Worm (Caenorhabditis elegans) whole organism, L2 larva: ENCODE results near the gene D2024.4.

Experiments
- C34F6.9 ChIP-seq: fragments of 150-350 bp; optimal IDR thresholded peaks from 2 replicates; lab custom pipeline; 2014; ENCODE audit warnings: missing biosample characterization, missing genetic modification characterization
- F13H6.1 ChIP-seq: sonication (generic microtip); optimal IDR thresholded peaks from 2 replicates; lab custom pipeline; 2016; ENCODE audit warnings: missing genetic modification characterization, missing compliant biosample characterization
- R02D3.7 ChIP-seq: fragments of 150-350 bp; optimal IDR thresholded peaks from 2 replicates; lab custom pipeline; 2014; ENCODE audit warnings: missing biosample characterization, missing genetic modification characterization
- Y55F3AM.14 ChIP-seq: fragments of 200-800 bp; sonication (Bioruptor generic); optimal IDR thresholded peaks from 2 replicates; lab custom pipeline; 2018; ENCODE audit warnings: mild to moderate bottlenecking, missing genetic modification characterization, missing compliant biosample characterization
- ZK546.5 ChIP-seq: sonication (generic microtip); optimal IDR thresholded peaks from 2 replicates; lab custom pipeline; 2017; ENCODE audit warnings: missing biosample characterization, missing genetic modification characterization
- ama-1 ChIP-seq: fragments of 150-350 bp; optimal IDR thresholded peaks from 2 replicates; lab custom pipeline; 2018; ENCODE audit warnings: inconsistent platforms
- ceh-82 ChIP-seq: fragments of 150-350 bp; optimal IDR thresholded peaks from 2 replicates; lab custom pipeline; 2014; ENCODE audit warnings: missing biosample characterization, missing genetic modification characterization
- dmd-4 ChIP-seq: sonication (generic microtip); optimal IDR thresholded peaks from 2 replicates; lab custom pipeline; 2017; ENCODE audit warnings: missing biosample characterization, missing genetic modification characterization
- egl-27 ChIP-seq: sonication (generic microtip); optimal IDR thresholded peaks from 3 replicates; lab custom pipeline; 2017; ENCODE audit warnings: missing biosample characterization, missing genetic modification reagents, missing genetic modification characterization
- elt-1 ChIP-seq: fragments of 150-350 bp; optimal IDR thresholded peaks from 2 replicates; lab custom pipeline; 2014; ENCODE audit warnings: missing biosample characterization, missing genetic modification characterization
- fos-1 ChIP-seq: fragments of 150-350 bp; optimal IDR thresholded peaks from 2 replicates; lab custom pipeline; 2014; ENCODE audit warnings: missing biosample characterization, missing genetic modification characterization
- lin-11 ChIP-seq: fragments of 150-350 bp; sonication (generic microtip); optimal IDR thresholded peaks from 2 replicates; lab custom pipeline; 2014; ENCODE audit warnings: missing biosample characterization, missing genetic modification characterization, inconsistent platforms, mixed read lengths
- lin-39 ChIP-seq: fragments of 150-350 bp; optimal IDR thresholded peaks from 2 replicates; lab custom pipeline; 2014; ENCODE audit warnings: missing biosample characterization, missing genetic modification reagents, missing genetic modification characterization
- lsy-2 ChIP-seq, 2 experiments: fragments of 150-350 bp in 1 of 2; sonication (generic microtip) in 1 of 2; optimal IDR thresholded peaks; 2 replicates each; lab custom pipeline; 2014 to 2017; ENCODE audit warnings: missing biosample characterization in 2 of 2, missing genetic modification characterization in 2 of 2
- mab-5 ChIP-seq: fragments of 150-350 bp; optimal IDR thresholded peaks from 2 replicates; lab custom pipeline; 2014; ENCODE audit warnings: missing biosample characterization, missing genetic modification characterization
- mbf-1 ChIP-seq: sonication (generic microtip); optimal IDR thresholded peaks from 2 replicates; lab custom pipeline; 2017; ENCODE audit warnings: missing biosample characterization, missing genetic modification characterization
- nhr-10 ChIP-seq: sonication (generic microtip); optimal IDR thresholded peaks from 2 replicates; lab custom pipeline; 2017; ENCODE audit warnings: missing biosample characterization, missing genetic modification characterization
- nhr-11 ChIP-seq: fragments of 150-350 bp; optimal IDR thresholded peaks from 2 replicates; lab custom pipeline; 2014; ENCODE audit warnings: missing biosample characterization, missing genetic modification characterization
- nhr-129 ChIP-seq: fragments of 150-350 bp; optimal IDR thresholded peaks from 2 replicates; lab custom pipeline; 2014; ENCODE audit warnings: missing biosample characterization, missing genetic modification characterization
- nhr-23 ChIP-seq: fragments of 150-350 bp; optimal IDR thresholded peaks from 2 replicates; lab custom pipeline; 2014; ENCODE audit warnings: missing biosample characterization, missing genetic modification reagents, missing genetic modification characterization
- nhr-237 ChIP-seq: fragments of 150-350 bp; optimal IDR thresholded peaks from 2 replicates; lab custom pipeline; 2014; ENCODE audit warnings: missing biosample characterization, missing genetic modification characterization
- nhr-25 ChIP-seq: fragments of 150-350 bp; sonication (generic microtip); optimal IDR thresholded peaks from 3 replicates; lab custom pipeline; 2014; ENCODE audit warnings: missing biosample characterization, missing genetic modification characterization
- nhr-6 ChIP-seq: fragments of 150-350 bp; optimal IDR thresholded peaks from 2 replicates; lab custom pipeline; 2014; ENCODE audit warnings: missing biosample characterization, missing genetic modification characterization
- nhr-77 ChIP-seq: fragments of 150-350 bp; optimal IDR thresholded peaks from 2 replicates; lab custom pipeline; 2014; ENCODE audit warnings: missing biosample characterization, missing genetic modification characterization
- peb-1 ChIP-seq: fragments of 150-350 bp; optimal IDR thresholded peaks from 2 replicates; lab custom pipeline; 2014; ENCODE audit warnings: missing biosample characterization, missing genetic modification characterization
- skn-1 ChIP-seq: sonication (generic microtip); optimal IDR thresholded peaks from 2 replicates; lab custom pipeline; 2017; ENCODE audit warnings: missing biosample characterization, missing genetic modification characterization
- sma-3 ChIP-seq: sonication (generic microtip); optimal IDR thresholded peaks from 2 replicates; lab custom pipeline; 2016; ENCODE audit warnings: missing genetic modification reagents, missing genetic modification characterization, missing compliant biosample characterization
- sma-9 ChIP-seq, 2 experiments: fragments of 150-350 bp in 1 of 2; sonication (generic microtip) in 1 of 2; optimal IDR thresholded peaks; 2 replicates each; lab custom pipeline; 2014 to 2016; ENCODE audit warnings: missing genetic modification characterization in 2 of 2, mild to moderate bottlenecking in 1 of 2, missing biosample characterization in 1 of 2, missing compliant biosample characterization in 1 of 2, missing genetic modification reagents in 1 of 2, moderate library complexity in 1 of 2
- snpc-4 ChIP-seq: fragments of 150-350 bp; optimal IDR thresholded peaks from 2 replicates; lab custom pipeline; 2014; ENCODE audit warnings: missing biosample characterization, missing genetic modification characterization
- unc-55 ChIP-seq: fragments of 150-350 bp; sonication (generic microtip); optimal IDR thresholded peaks from 3 replicates; lab custom pipeline; 2014; ENCODE audit warnings: missing biosample characterization, missing genetic modification reagents, missing genetic modification characterization
- ztf-1 ChIP-seq: fragments of 200-800 bp; sonication (Bioruptor generic); conservative IDR thresholded peaks from 2 replicates; pipeline ENCODE4 v1.3.6; 2022; ENCODE audit warnings: missing genetic modification characterization, missing compliant biosample characterization

D2024.4 gene

ce11 chrIV:7212769-7213168, 18.3 kb upstream of the D2024.4 start:
- TF ChIP-seq fos-1 (peak; percentile 44), ceh-82 (no peak), skn-1 (tag; lab: Kevin White, UChicago) (no peak)

ce11 chrIV:7216210-7216609, 14.8 kb upstream of the D2024.4 start:
- TF ChIP-seq nhr-6 (tag; lab: Kevin White, UChicago), result no peak

- TF ChIP-seq nhr-129 (tag; lab: Kevin White, UChicago), result no peak
- no peak for TF ChIP-seq peb-1
- TF ChIP-seq ceh-82, result no peak
- TF ChIP-seq mbf-1 (tag; lab: Kevin White, UChicago), result no peak
- no peak for TF ChIP-seq dmd-4
- TF ChIP-seq lin-39 (tag; lab: Kevin White, UChicago), result no peak
- no peak for TF ChIP-seq mab-5 (tag; lab: Kevin White, UChicago)
- no peak for TF ChIP-seq skn-1 (tag; lab: Kevin White, UChicago)
- no peak for TF ChIP-seq snpc-4
- TF ChIP-seq nhr-6 (tag; lab: Kevin White, UChicago), result no peak
- TF ChIP-seq nhr-23, result no peak
- TF ChIP-seq lin-11 (tag; lab: Kevin White, UChicago), result no peak
- TF ChIP-seq nhr-25, result no peak
- TF ChIP-seq Y55F3AM.14 (GFP tag; lab: Kevin White, UChicago), result no peak
- TF ChIP-seq lsy-2 (tag; optimal IDR thresholded peaks at IDR 0.05; lab: Kevin White, UChicago), result no peak
- no peak for TF ChIP-seq nhr-10
- no peak for TF ChIP-seq C34F6.9
Measured at ce11 chrIV:7219398-7220087, 11.5 kb upstream of the D2024.4 start, which contains the start of the genes glb-23 and R13A1.1. glb-23 (minus strand) TSS chrIV:7219498. R13A1.1 (plus strand) TSS chrIV:7220037.

- TF ChIP-seq unc-55 (GFP tag; lab: Kevin White, UChicago), result no peak
- TF ChIP-seq fos-1, result no peak
- TF ChIP-seq nhr-10, result no peak
- TF ChIP-seq nhr-237, result no peak
- TF ChIP-seq ztf-1 (GFP tag; lab: Robert Waterston, UW), result no peak
- no peak for TF ChIP-seq mab-5 (tag; lab: Kevin White, UChicago)
- TF ChIP-seq F13H6.1 (tag; lab: Kevin White, UChicago), result no peak
- TF ChIP-seq ZK546.5 (tag; lab: Kevin White, UChicago), result no peak
- TF ChIP-seq skn-1 (tag; lab: Kevin White, UChicago), result no peak
- no peak for TF ChIP-seq egl-27 (tag; lab: Kevin White, UChicago)
Measured at ce11 chrIV:7222088-7222487, 8.9 kb upstream of the D2024.4 start.

ce11 chrIV:7227072-7227471, 4.0 kb upstream of the D2024.4 start, which contains the start of gene R13A1.10:
R13A1.10 (minus strand) TSS chrIV:7227172.
- TF ChIP-seq nhr-23, result no peak
- TF ChIP-seq ama-1 (lab: Kevin White, UChicago), result no peak
- TF ChIP-seq nhr-77 (tag; lab: Kevin White, UChicago), result no peak

ce11 chrIV:7228208-7228607, 2.8 kb upstream of the D2024.4 start, which contains the start of gene D2024.5:
D2024.5 (minus strand) TSS chrIV:7228308.
- no peak for TF ChIP-seq nhr-6 (tag; lab: Kevin White, UChicago)
- no peak for TF ChIP-seq F13H6.1 (tag; lab: Kevin White, UChicago)
- no peak for TF ChIP-seq nhr-77 (tag; lab: Kevin White, UChicago)
- TF ChIP-seq lin-11 (tag; lab: Kevin White, UChicago), result no peak
- no peak for TF ChIP-seq nhr-129 (tag; lab: Kevin White, UChicago)
- no peak for TF ChIP-seq nhr-25
- no peak for TF ChIP-seq elt-1
- TF ChIP-seq Y55F3AM.14 (GFP tag; lab: Kevin White, UChicago), result no peak
- TF ChIP-seq sma-3 (GFP tag; lab: Kevin White, UChicago), result no peak
- no peak for TF ChIP-seq sma-9 (GFP tag; optimal IDR thresholded peaks at IDR 0.05; lab: Kevin White, UChicago)
- no peak for TF ChIP-seq sma-9 (tag; optimal IDR thresholded peaks at IDR 0.05; lab: Kevin White, UChicago)
- TF ChIP-seq nhr-11 (tag; lab: Kevin White, UChicago), result no peak
- no peak for TF ChIP-seq R02D3.7 (tag; lab: Kevin White, UChicago)
- no peak for TF ChIP-seq snpc-4
- no peak for TF ChIP-seq nhr-23
- TF ChIP-seq, all 48 proteins: peak for 0
